Worm (Caenorhabditis elegans) whole organism, mixed stage, embryonic: ENCODE data around the gene chtb-1.

Source experiments
- M03D4.4 ChIP-seq: sonication (generic microtip); optimal IDR thresholded peaks from 2 replicates; lab custom pipeline; 2017; ENCODE audit warnings: mild to moderate bottlenecking, missing genetic modification characterization, missing compliant biosample characterization
- ceh-43 ChIP-seq: fragments of 200-800 bp; sonication (Bioruptor generic); optimal IDR thresholded peaks from 2 replicates; lab custom pipeline; 2018; ENCODE audit warnings: mild to moderate bottlenecking, missing genetic modification characterization, moderate library complexity, missing compliant biosample characterization
- lin-13 ChIP-seq: fragments of 150-350 bp; optimal IDR thresholded peaks from 2 replicates; lab custom pipeline; 2014; ENCODE audit warnings: missing biosample characterization, missing genetic modification characterization
- mep-1 ChIP-seq: fragments of 150-350 bp; optimal IDR thresholded peaks from 2 replicates; lab custom pipeline; 2017; ENCODE audit warnings: missing biosample characterization, missing genetic modification reagents, missing genetic modification characterization, inconsistent platforms
- nhr-12 ChIP-seq: fragments of 150-350 bp; optimal IDR thresholded peaks from 2 replicates; lab custom pipeline; 2014; ENCODE audit warnings: missing biosample characterization, missing genetic modification characterization
- nhr-2 ChIP-seq: fragments of 150-350 bp; optimal IDR thresholded peaks from 2 replicates; lab custom pipeline; 2014; ENCODE audit warnings: missing biosample characterization, missing genetic modification characterization
- pha-4 ChIP-seq: fragments of 150-350 bp; optimal IDR thresholded peaks from 2 replicates; lab custom pipeline; 2018; ENCODE audit warnings: missing biosample characterization, missing genetic modification reagents, missing genetic modification characterization
- unc-39 ChIP-seq: fragments of 150-350 bp; optimal IDR thresholded peaks from 2 replicates; lab custom pipeline; 2014; ENCODE audit warnings: missing biosample characterization, missing genetic modification characterization
- unc-62 ChIP-seq: fragments of 150-350 bp; optimal IDR thresholded peaks from 2 replicates; lab custom pipeline; 2014; ENCODE audit warnings: missing biosample characterization, missing genetic modification reagents, missing genetic modification characterization
- ztf-11 ChIP-seq: fragments of 150-350 bp; optimal IDR thresholded peaks from 2 replicates; lab custom pipeline; 2014; ENCODE audit warnings: missing biosample characterization, missing genetic modification characterization

ce11 chrIII:9315180-9315579 is 40.1 kb downstream of the chtb-1 start:
- TF ChIP-seq ceh-43 = no peak
- TF ChIP-seq ztf-11 (tag; lab: Kevin White, UChicago) = no peak
- TF ChIP-seq pha-4 (tag; lab: Kevin White, UChicago) = no peak
- no peak for TF ChIP-seq unc-39 (tag; lab: Kevin White, UChicago)
- no peak for TF ChIP-seq unc-62 (GFP tag; lab: Kevin White, UChicago)
- no peak for TF ChIP-seq M03D4.4
- no peak for TF ChIP-seq lin-13 (tag; lab: Kevin White, UChicago)
- no peak for TF ChIP-seq nhr-12 (tag; lab: Kevin White, UChicago)
- TF ChIP-seq mep-1 (tag; lab: Kevin White, UChicago) = no peak
- TF ChIP-seq nhr-2 (tag; lab: Kevin White, UChicago) = no peak
